Worm (Caenorhabditis elegans) whole organism, late embryonic: Measurements from ENCODE around the gene K02D3.2.

ENCODE experiments used
- C38D4.7 ChIP-seq: fragments of 200-800 bp; sonication (Bioruptor generic); optimal IDR thresholded peaks from 2 replicates; lab custom pipeline; 2018; ENCODE audit warnings: mild to moderate bottlenecking, missing genetic modification characterization, moderate library complexity, missing compliant biosample characterization
- T23F11.4 ChIP-seq: fragments of 200-800 bp; sonication (Bioruptor generic); optimal IDR thresholded peaks from 2 replicates; lab custom pipeline; 2018; ENCODE audit warnings: mild to moderate bottlenecking, missing genetic modification characterization, missing compliant biosample characterization
- ahr-1 ChIP-seq: sonication (generic microtip); optimal IDR thresholded peaks from 2 replicates; lab custom pipeline; 2016; ENCODE audit warnings: missing genetic modification characterization, missing compliant biosample characterization
- ama-1 ChIP-seq: fragments of 150-350 bp; optimal IDR thresholded peaks from 2 replicates; lab custom pipeline; 2014
- ceh-14 ChIP-seq: sonication (generic microtip); optimal IDR thresholded peaks from 2 replicates; lab custom pipeline; 2016; ENCODE audit warnings: missing genotype, missing genetic modification characterization, missing compliant biosample characterization
- ceh-19 ChIP-seq: fragments of 200-800 bp; sonication (Bioruptor generic); optimal IDR thresholded peaks from 2 replicates; lab custom pipeline; 2018; ENCODE audit warnings: mild to moderate bottlenecking, missing genetic modification characterization, missing compliant biosample characterization
- ceh-2 ChIP-seq: sonication (generic microtip); optimal IDR thresholded peaks from 2 replicates; lab custom pipeline; 2016; ENCODE audit warnings: missing genotype, missing genetic modification characterization, missing compliant biosample characterization
- ceh-22 ChIP-seq: sonication (generic microtip); optimal IDR thresholded peaks from 2 replicates; lab custom pipeline; 2017; ENCODE audit warnings: missing biosample characterization, missing genetic modification characterization
- ceh-30 ChIP-seq: fragments of 150-350 bp; optimal IDR thresholded peaks from 2 replicates; lab custom pipeline; 2014; ENCODE audit warnings: missing biosample characterization, missing genetic modification characterization
- ceh-34 ChIP-seq: sonication (generic microtip); optimal IDR thresholded peaks from 2 replicates; lab custom pipeline; 2016; ENCODE audit warnings: mild to moderate bottlenecking, missing genetic modification characterization, missing compliant biosample characterization
- dmd-4 ChIP-seq: sonication (generic microtip); optimal IDR thresholded peaks from 2 replicates; lab custom pipeline; 2016; ENCODE audit warnings: borderline replicate concordance, missing genetic modification characterization, missing compliant biosample characterization
- elt-2 ChIP-seq: sonication (generic microtip); optimal IDR thresholded peaks from 2 replicates; lab custom pipeline; 2016; ENCODE audit warnings: missing genetic modification reagents, missing genetic modification characterization, missing compliant biosample characterization
- elt-4 ChIP-seq: sonication (generic microtip); optimal IDR thresholded peaks from 2 replicates; lab custom pipeline; 2016; ENCODE audit warnings: missing genetic modification characterization, missing compliant biosample characterization
- ets-4 ChIP-seq: sonication (generic microtip); optimal IDR thresholded peaks from 2 replicates; lab custom pipeline; 2016; ENCODE audit warnings: missing genetic modification characterization, missing compliant biosample characterization
- eyg-1 ChIP-seq: sonication (generic microtip); optimal IDR thresholded peaks from 2 replicates; lab custom pipeline; 2016; ENCODE audit warnings: missing genotype, missing genetic modification characterization, missing compliant biosample characterization
- fax-1 ChIP-seq: sonication (generic microtip); optimal IDR thresholded peaks from 2 replicates; lab custom pipeline; 2016; ENCODE audit warnings: missing genotype, missing genetic modification characterization, missing compliant biosample characterization
- fkh-6 ChIP-seq: sonication (generic microtip); optimal IDR thresholded peaks from 2 replicates; lab custom pipeline; 2016; ENCODE audit warnings: missing genetic modification characterization, missing compliant biosample characterization
- gmeb-2 ChIP-seq: sonication (generic microtip); optimal IDR thresholded peaks from 2 replicates; lab custom pipeline; 2016; ENCODE audit warnings: missing genetic modification characterization, inconsistent platforms, missing compliant biosample characterization
- hlh-13 ChIP-seq: fragments of 200-800 bp; sonication (Bioruptor generic); optimal IDR thresholded peaks from 2 replicates; lab custom pipeline; 2018; ENCODE audit warnings: mild to moderate bottlenecking, missing genetic modification characterization, missing compliant biosample characterization
- hlh-15 ChIP-seq: sonication (generic microtip); optimal IDR thresholded peaks from 2 replicates; lab custom pipeline; 2016; ENCODE audit warnings: missing genetic modification characterization, missing compliant biosample characterization
- hlh-30 ChIP-seq: sonication (generic microtip); optimal IDR thresholded peaks from 2 replicates; lab custom pipeline; 2017; ENCODE audit warnings: antibody characterized with exemption, missing genetic modification characterization, missing compliant biosample characterization; ENCODE audit not compliant: insufficient read depth
- hlh-8 ChIP-seq: sonication (generic microtip); optimal IDR thresholded peaks from 2 replicates; lab custom pipeline; 2016; ENCODE audit warnings: missing genotype, missing genetic modification characterization, missing compliant biosample characterization
- lim-6 ChIP-seq: sonication (generic microtip); optimal IDR thresholded peaks from 2 replicates; lab custom pipeline; 2016; ENCODE audit warnings: missing genetic modification characterization, missing compliant biosample characterization
- madf-2 ChIP-seq: sonication (generic microtip); optimal IDR thresholded peaks from 2 replicates; lab custom pipeline; 2017; ENCODE audit warnings: missing genetic modification characterization, missing compliant biosample characterization
- nfya-1 ChIP-seq: sonication (generic microtip); optimal IDR thresholded peaks from 2 replicates; lab custom pipeline; 2017; ENCODE audit warnings: missing genetic modification characterization, mild to moderate bottlenecking, missing compliant biosample characterization, antibody characterized with exemption, moderate library complexity
- nhr-11 ChIP-seq: fragments of 150-350 bp; optimal IDR thresholded peaks from 2 replicates; lab custom pipeline; 2014; ENCODE audit warnings: missing biosample characterization, missing genetic modification characterization
- nhr-232 ChIP-seq: sonication (generic microtip); optimal IDR thresholded peaks from 2 replicates; lab custom pipeline; 2016; ENCODE audit warnings: missing genetic modification characterization, missing compliant biosample characterization
- npax-4 ChIP-seq: sonication (generic microtip); optimal IDR thresholded peaks from 2 replicates; lab custom pipeline; 2016; ENCODE audit warnings: missing genetic modification characterization, missing compliant biosample characterization
- pat-9 ChIP-seq: fragments of 200-800 bp; sonication (Bioruptor generic); optimal IDR thresholded peaks from 2 replicates; lab custom pipeline; 2018; ENCODE audit warnings: mild to moderate bottlenecking, missing genetic modification characterization, moderate library complexity, missing compliant biosample characterization
- pha-2 ChIP-seq: sonication (generic microtip); optimal IDR thresholded peaks from 2 replicates; lab custom pipeline; 2017; ENCODE audit warnings: mild to moderate bottlenecking, missing genetic modification characterization, missing compliant biosample characterization
- pqm-1 ChIP-seq: sonication (generic microtip); optimal IDR thresholded peaks from 2 replicates; lab custom pipeline; 2016; ENCODE audit warnings: missing genetic modification characterization, missing compliant biosample characterization
- pros-1 ChIP-seq: fragments of 150-350 bp; optimal IDR thresholded peaks from 2 replicates; lab custom pipeline; 2014; ENCODE audit warnings: missing biosample characterization, missing genetic modification reagents, missing genetic modification characterization
- rnt-1 ChIP-seq: sonication (generic microtip); optimal IDR thresholded peaks from 2 replicates; lab custom pipeline; 2016; ENCODE audit warnings: missing genetic modification characterization, missing compliant biosample characterization
- sox-2 ChIP-seq: fragments of 200-800 bp; sonication (Bioruptor generic); IDR thresholded peaks from 2 replicates; pipeline ENCODE4 v1.3.6; 2022; ENCODE audit warnings: missing genetic modification reagents, missing genetic modification characterization, missing compliant biosample characterization
- sox-4 ChIP-seq: sonication (generic microtip); optimal IDR thresholded peaks from 2 replicates; lab custom pipeline; 2017; ENCODE audit warnings: mild to moderate bottlenecking, missing genetic modification characterization, inconsistent platforms, missing compliant biosample characterization
- tbx-2 ChIP-seq: sonication (generic microtip); optimal IDR thresholded peaks from 2 replicates; lab custom pipeline; 2016; ENCODE audit warnings: missing genetic modification characterization, missing compliant biosample characterization
- ttx-3 ChIP-seq: sonication (generic microtip); optimal IDR thresholded peaks from 2 replicates; lab custom pipeline; 2016; ENCODE audit warnings: missing genetic modification reagents, missing genetic modification characterization, missing compliant biosample characterization
- unc-86 ChIP-seq: sonication (generic microtip); optimal IDR thresholded peaks from 2 replicates; lab custom pipeline; 2016; ENCODE audit warnings: missing genetic modification characterization, missing compliant biosample characterization
- zip-5 ChIP-seq: sonication (generic microtip); optimal IDR thresholded peaks from 2 replicates; lab custom pipeline; 2016; ENCODE audit warnings: missing genetic modification characterization, missing compliant biosample characterization
- ztf-16 ChIP-seq: sonication (generic microtip); optimal IDR thresholded peaks from 2 replicates; lab custom pipeline; 2017; ENCODE audit warnings: missing genetic modification characterization, missing compliant biosample characterization

The K02D3.2 gene

DNA sequence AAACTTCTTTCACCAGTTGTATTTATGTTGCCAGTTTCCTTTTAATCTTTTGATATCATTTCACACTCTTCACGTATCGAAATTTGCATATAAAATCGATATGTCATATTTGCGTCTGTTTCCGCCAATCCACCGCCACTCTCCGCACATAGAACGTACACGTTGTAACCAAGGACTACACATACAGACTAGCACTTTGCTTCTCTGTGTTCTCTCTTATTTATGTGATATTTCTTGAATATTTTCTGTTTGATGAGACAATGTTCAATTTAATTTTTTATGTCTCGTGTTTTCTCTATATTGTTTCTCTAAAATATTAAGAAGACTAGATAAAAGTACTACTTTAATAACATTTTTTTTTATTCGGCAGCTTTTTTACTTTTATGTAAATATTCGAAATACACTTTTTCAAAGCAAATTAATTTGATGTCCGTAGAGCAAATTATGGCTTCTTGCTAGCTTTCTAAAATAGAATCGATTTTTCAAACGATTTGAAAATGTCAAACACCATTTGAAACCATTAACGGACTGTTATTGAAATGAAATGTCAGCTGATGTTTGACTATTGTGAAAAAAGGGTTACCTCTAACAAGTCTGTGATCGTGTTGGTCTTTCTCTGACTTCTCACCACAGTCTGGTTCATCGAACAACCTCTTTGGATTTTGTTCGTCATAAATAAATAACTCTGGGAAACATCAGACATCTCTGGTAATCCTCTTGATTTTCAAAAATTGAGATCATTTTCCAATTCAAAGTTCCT, 41.2 kb upstream of the K02D3.2 start:
- TF ChIP-seq pqm-1 (tag; lab: Kevin White, UChicago): no peak
- peak; percentile 2 for TF ChIP-seq nfya-1 (tag; lab: Kevin White, UChicago)
- no peak for TF ChIP-seq pros-1

DNA sequence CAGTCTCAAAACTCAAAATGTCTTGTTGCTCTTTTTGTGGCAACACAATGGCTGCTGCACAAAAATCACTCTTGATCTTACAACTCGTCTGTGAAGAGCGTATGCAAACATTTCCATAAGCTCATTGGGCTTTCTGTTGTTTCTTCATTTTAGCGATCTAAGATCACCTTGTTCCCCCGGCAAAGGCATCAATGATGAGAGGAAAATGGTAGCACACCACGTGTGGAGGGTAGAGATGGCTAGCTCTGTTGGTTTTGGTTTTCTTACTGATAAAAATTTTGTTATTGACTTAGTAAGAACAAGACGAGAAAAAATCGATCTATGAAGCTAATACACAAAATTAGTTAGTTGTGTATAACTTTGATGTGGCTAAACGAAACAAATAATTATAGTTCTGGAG, 36.2 kb upstream of the K02D3.2 start:
- no peak for TF ChIP-seq hlh-13 (GFP tag; lab: Kevin White, UChicago)
- TF ChIP-seq C38D4.7 (GFP tag; lab: Kevin White, UChicago): no peak
- no peak for TF ChIP-seq pqm-1 (tag; lab: Kevin White, UChicago)
- TF ChIP-seq madf-2 (tag; lab: Kevin White, UChicago): no peak
- TF ChIP-seq fkh-6 (tag; lab: Kevin White, UChicago): no peak
- no peak for TF ChIP-seq T23F11.4 (GFP tag; lab: Kevin White, UChicago)
- TF ChIP-seq fax-1 (tag; lab: Kevin White, UChicago): no peak
- no peak for TF ChIP-seq npax-4 (tag; lab: Kevin White, UChicago)
- no peak for TF ChIP-seq nhr-232 (tag; lab: Kevin White, UChicago)
- TF ChIP-seq dmd-4 (tag; lab: Kevin White, UChicago): no peak

DNA sequence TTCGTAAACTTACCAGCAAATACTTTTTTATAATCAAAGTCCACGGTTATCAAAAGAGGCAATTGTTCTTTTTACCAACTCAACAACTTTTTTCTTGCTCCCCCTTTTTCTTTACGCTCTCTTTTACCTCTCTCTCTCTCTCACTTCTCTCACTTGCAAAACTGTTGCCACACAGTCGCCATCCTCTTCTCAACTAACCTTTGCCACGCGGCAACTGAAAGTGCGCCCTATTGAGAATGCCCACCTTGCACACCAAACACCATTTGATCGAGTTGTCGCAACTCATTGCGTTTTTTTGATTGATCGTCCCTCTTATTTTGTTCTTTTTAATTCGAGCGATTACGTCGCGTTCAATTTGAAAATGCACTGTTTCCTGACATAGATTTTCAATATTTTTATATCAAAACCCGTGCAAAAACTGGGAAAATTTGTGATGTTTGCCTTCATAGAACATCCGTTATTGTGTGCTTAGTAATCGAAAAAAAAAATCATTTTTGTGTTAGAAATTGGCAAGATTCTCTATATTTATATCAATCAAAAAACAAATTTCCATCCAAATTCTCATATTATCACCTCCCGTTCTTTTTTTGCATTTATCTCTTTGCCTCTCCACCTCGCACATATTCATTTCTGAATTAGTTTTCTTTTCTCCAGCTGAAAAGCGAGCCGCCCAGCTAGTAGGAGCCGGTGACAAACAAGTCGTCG, 35.0 kb upstream of the K02D3.2 start, which contains the start of gene nhr-71:
Gene nhr-71 (plus strand): TSS at position 655 of the 705 bp plus-strand sequence.
- TF ChIP-seq tbx-2 (tag; lab: Kevin White, UChicago) (peak; percentile 31), elt-2 (no peak), nhr-11 (tag; lab: Kevin White, UChicago) (no peak)

DNA sequence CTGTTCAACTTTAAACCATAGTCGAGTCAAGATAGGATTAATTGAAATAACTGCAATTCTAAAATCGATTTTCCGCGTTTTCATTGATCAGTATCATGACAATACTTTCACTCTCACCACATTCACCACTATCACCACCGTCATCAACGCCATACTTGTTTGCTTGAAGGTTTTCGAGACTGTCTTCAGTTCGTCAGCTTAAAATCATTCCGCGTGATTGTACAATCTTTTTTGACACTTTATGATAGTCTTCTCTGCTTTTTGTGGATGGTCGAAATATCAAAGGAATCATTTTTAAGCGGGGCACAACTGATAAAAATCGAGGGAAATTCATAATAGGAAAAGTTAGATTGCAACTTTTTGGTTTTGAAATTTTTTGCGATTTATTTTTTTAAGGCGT, 34.4 kb upstream of the K02D3.2 start:
- no peak for TF ChIP-seq ceh-2
- TF ChIP-seq ceh-34 (tag; lab: Kevin White, UChicago): no peak
- no peak for TF ChIP-seq ceh-22
- no peak for TF ChIP-seq ahr-1 (tag; lab: Kevin White, UChicago)
- no peak for TF ChIP-seq pat-9 (tag; lab: Kevin White, UChicago)
- TF ChIP-seq zip-5 (tag; lab: Kevin White, UChicago): no peak
- TF ChIP-seq hlh-30 (tag; lab: Kevin White, UChicago): no peak
- no peak for TF ChIP-seq ceh-19 (GFP tag; lab: Kevin White, UChicago)
- no peak for TF ChIP-seq pros-1
- TF ChIP-seq unc-86 (tag; lab: Kevin White, UChicago): no peak
- no peak for TF ChIP-seq T23F11.4 (GFP tag; lab: Kevin White, UChicago)
- TF ChIP-seq ceh-30 (tag; lab: Kevin White, UChicago): no peak
- no peak for TF ChIP-seq hlh-15 (tag; lab: Kevin White, UChicago)
- no peak for TF ChIP-seq lim-6 (tag; lab: Kevin White, UChicago)
- TF ChIP-seq ets-4: no peak
- no peak for TF ChIP-seq hlh-8
- TF ChIP-seq gmeb-2 (tag; lab: Kevin White, UChicago): no peak
- no peak for TF ChIP-seq eyg-1

DNA sequence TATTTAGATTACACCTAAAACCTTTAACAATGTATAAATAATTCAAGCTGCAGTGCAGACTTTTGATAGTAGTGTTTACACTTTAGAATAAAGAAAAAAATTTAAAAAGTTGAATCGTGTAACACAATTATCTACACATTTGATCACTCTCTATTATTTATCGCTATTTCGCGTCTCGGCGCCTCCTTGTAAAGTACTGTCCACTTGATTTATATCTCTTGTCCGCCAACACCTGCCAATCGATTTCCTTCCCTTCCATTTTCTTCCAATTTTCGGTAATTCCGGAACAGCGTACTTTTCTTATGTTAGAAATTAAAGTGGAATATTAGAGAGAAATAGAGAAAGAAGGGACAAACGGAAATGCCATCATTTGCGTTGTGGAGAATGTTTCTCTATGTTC, 33.7 kb upstream of the K02D3.2 start:
- no peak for TF ChIP-seq elt-2
- TF ChIP-seq pros-1: no peak
- no peak for TF ChIP-seq ceh-14 (tag; lab: Kevin White, UChicago)
- no peak for TF ChIP-seq pqm-1 (tag; lab: Kevin White, UChicago)
- no peak for TF ChIP-seq pha-2 (tag; lab: Kevin White, UChicago)
- no peak for TF ChIP-seq sox-4 (tag; lab: Kevin White, UChicago)
- no peak for TF ChIP-seq unc-86 (tag; lab: Kevin White, UChicago)
- no peak for TF ChIP-seq ztf-16 (tag; lab: Kevin White, UChicago)
- TF ChIP-seq nfya-1 (tag; lab: Kevin White, UChicago): no peak
- TF ChIP-seq sox-2 (GFP tag; lab: Robert Waterston, UW): no peak
- no peak for TF ChIP-seq ttx-3 (tag; lab: Kevin White, UChicago)
- TF ChIP-seq ama-1 (lab: Kevin White, UChicago): no peak
- no peak for TF ChIP-seq rnt-1 (tag; lab: Kevin White, UChicago)
- no peak for TF ChIP-seq elt-4
- no peak for TF ChIP-seq hlh-13 (GFP tag; lab: Kevin White, UChicago)
